Worm (Caenorhabditis elegans) whole organism, L4 larva: ENCODE results near the gene sru-8.

ENCODE experiments used
- D1046.2 ChIP-seq: fragments of 200-800 bp; sonication (Bioruptor generic); IDR thresholded peaks from 2 replicates; pipeline ENCODE4 v1.3.6; 2022; ENCODE audit warnings: missing genetic modification characterization, missing compliant biosample characterization
- F26F4.8 ChIP-seq: fragments of 200-800 bp; sonication (Bioruptor generic); conservative IDR thresholded peaks from 2 replicates; pipeline ENCODE4 v1.3.6; 2022; ENCODE audit warnings: missing genetic modification characterization, missing compliant biosample characterization
- F37D6.2 ChIP-seq: sonication (generic microtip); optimal IDR thresholded peaks from 2 replicates; lab custom pipeline; 2016; ENCODE audit warnings: mild to moderate bottlenecking, missing genetic modification characterization, missing compliant biosample characterization
- F44E2.7 ChIP-seq: fragments of 200-800 bp; sonication (Bioruptor generic); IDR thresholded peaks from 2 replicates; pipeline ENCODE4 v2.1.2; 2022; ENCODE audit warnings: missing genetic modification characterization, missing compliant biosample characterization
- T20F7.1 ChIP-seq: fragments of 200-800 bp; sonication (Bioruptor generic); optimal IDR thresholded peaks from 2 replicates; lab custom pipeline; 2018; ENCODE audit warnings: mild to moderate bottlenecking, missing genetic modification characterization, missing compliant biosample characterization
- ZK337.2 ChIP-seq: fragments of 200-800 bp; sonication (Bioruptor generic); IDR thresholded peaks from 2 replicates; pipeline ENCODE4 v1.3.6; 2022; ENCODE audit warnings: missing genetic modification reagents, missing genetic modification characterization, missing compliant biosample characterization
- aha-1 ChIP-seq: fragments of 150-350 bp; peaks from one replicate; lab custom pipeline; 2014; ENCODE audit warnings: missing biosample characterization, missing genetic modification characterization
- ama-1 ChIP-seq: fragments of 150-350 bp; optimal IDR thresholded peaks from 2 replicates; lab custom pipeline; 2014; ENCODE audit warnings: inconsistent platforms, mixed read lengths
- arid-1 ChIP-seq: fragments of 200-800 bp; sonication (Bioruptor generic); conservative IDR thresholded peaks from 2 replicates; pipeline ENCODE4 v1.3.6; 2022; ENCODE audit warnings: missing genetic modification reagents, missing genetic modification characterization, missing compliant biosample characterization
- ceh-44 ChIP-seq: fragments of 200-800 bp; sonication (Bioruptor generic); IDR thresholded peaks from 2 replicates; pipeline ENCODE4 v1.3.6; 2022; ENCODE audit warnings: missing genetic modification reagents, missing genetic modification characterization, missing compliant biosample characterization
- ceh-82 ChIP-seq: sonication (generic microtip); optimal IDR thresholded peaks from 2 replicates; lab custom pipeline; 2017; ENCODE audit warnings: missing biosample characterization, missing genetic modification characterization
- ces-1 ChIP-seq: fragments of 150-350 bp; sonication (generic microtip); optimal IDR thresholded peaks from 4 replicates; lab custom pipeline; 2014; ENCODE audit warnings: missing biosample characterization, missing genetic modification reagents, missing genetic modification characterization
- cey-2 ChIP-seq: sonication (generic microtip); optimal IDR thresholded peaks from 3 replicates; lab custom pipeline; 2017; ENCODE audit warnings: missing genetic modification characterization, mild to moderate bottlenecking, missing compliant biosample characterization, antibody characterized with exemption, borderline replicate concordance; ENCODE audit not compliant: insufficient read depth
- daf-16 ChIP-seq, 3 experiments: sonication (generic microtip); optimal IDR thresholded peaks; 2 replicates each; lab custom pipeline; 2016 to 2017; ENCODE audit warnings: missing genetic modification characterization in 3 of 3, missing genetic modification reagents in 3 of 3, mild to moderate bottlenecking in 2 of 3, missing compliant biosample characterization in 2 of 3, missing biosample characterization in 1 of 3, moderate library complexity in 1 of 3
- dmd-6 ChIP-seq: fragments of 200-800 bp; sonication (Bioruptor generic); IDR thresholded peaks from 2 replicates; pipeline ENCODE4 v1.3.6; 2022; ENCODE audit warnings: missing genetic modification reagents, missing genetic modification characterization, missing compliant biosample characterization
- dpl-1 ChIP-seq: fragments of 150-350 bp; optimal IDR thresholded peaks from 2 replicates; lab custom pipeline; 2014; ENCODE audit warnings: missing biosample characterization, missing genetic modification reagents, missing genetic modification characterization
- dve-1 ChIP-seq: sonication (generic microtip); optimal IDR thresholded peaks from 2 replicates; lab custom pipeline; 2017; ENCODE audit warnings: antibody characterized with exemption, mild to moderate bottlenecking, missing genetic modification characterization, missing compliant biosample characterization; ENCODE audit not compliant: insufficient read depth
- egl-43 ChIP-seq: fragments of 200-800 bp; sonication (Bioruptor generic); IDR thresholded peaks from 2 replicates; pipeline ENCODE4 v1.3.6; 2022; ENCODE audit warnings: missing genetic modification reagents, missing genetic modification characterization, missing compliant biosample characterization
- hif-1 ChIP-seq, 2 experiments: sonication (generic microtip); optimal IDR thresholded peaks; 2 replicates each; lab custom pipeline; 2016 to 2017; ENCODE audit warnings: missing compliant biosample characterization in 2 of 2, missing genetic modification characterization in 2 of 2, missing genetic modification reagents in 2 of 2, missing genotype in 2 of 2, mild to moderate bottlenecking in 1 of 2
- hlh-11 ChIP-seq: fragments of 200-800 bp; sonication (Bioruptor generic); optimal IDR thresholded peaks from 2 replicates; lab custom pipeline; 2018; ENCODE audit warnings: mild to moderate bottlenecking, missing genetic modification characterization, missing compliant biosample characterization
- hlh-30 ChIP-seq: sonication (generic microtip); optimal IDR thresholded peaks from 2 replicates; lab custom pipeline; 2017; ENCODE audit warnings: antibody characterized with exemption, mild to moderate bottlenecking, missing genetic modification characterization, missing compliant biosample characterization; ENCODE audit not compliant: insufficient read depth
- lin-13 ChIP-seq: fragments of 150-350 bp; optimal IDR thresholded peaks from 2 replicates; lab custom pipeline; 2014; ENCODE audit warnings: missing biosample characterization, missing genetic modification reagents, missing genetic modification characterization
- lin-15B ChIP-seq: fragments of 150-350 bp; sonication (generic microtip); optimal IDR thresholded peaks from 3 replicates; lab custom pipeline; 2014; ENCODE audit warnings: missing biosample characterization, missing genetic modification characterization
- lin-38 ChIP-seq: fragments of 200-800 bp; sonication (Bioruptor generic); IDR thresholded peaks from 2 replicates; pipeline ENCODE4 v1.3.6; 2022; ENCODE audit warnings: missing genetic modification reagents, missing genetic modification characterization, missing compliant biosample characterization
- lir-3 ChIP-seq: sonication (generic microtip); optimal IDR thresholded peaks from 2 replicates; lab custom pipeline; 2016; ENCODE audit warnings: mild to moderate bottlenecking, missing genetic modification characterization, missing compliant biosample characterization
- madf-5 ChIP-seq, 2 experiments: fragments of 200-800 bp; sonication (Bioruptor generic); IDR thresholded peaks; 2 replicates each; pipeline ENCODE4 v1.3.6; 2022; ENCODE audit warnings: missing compliant biosample characterization in 2 of 2, missing genetic modification characterization in 2 of 2
- madf-9 ChIP-seq: fragments of 200-800 bp; sonication (Bioruptor generic); conservative IDR thresholded peaks from 2 replicates; pipeline ENCODE4 v1.3.6; 2022; ENCODE audit warnings: missing genetic modification reagents, missing genetic modification characterization, missing compliant biosample characterization
- mdt-29 ChIP-seq: fragments of 200-800 bp; sonication (Bioruptor generic); IDR thresholded peaks from 2 replicates; pipeline ENCODE4 v1.3.6; 2022; ENCODE audit warnings: missing genetic modification reagents, missing genetic modification characterization, missing compliant biosample characterization
- mep-1 ChIP-seq: fragments of 150-350 bp; sonication (generic microtip); optimal IDR thresholded peaks from 3 replicates; lab custom pipeline; 2014; ENCODE audit warnings: missing biosample characterization, missing genetic modification characterization
- mxl-2 ChIP-seq: fragments of 200-800 bp; sonication (Bioruptor generic); conservative IDR thresholded peaks from 2 replicates; pipeline ENCODE4 v1.3.6; 2022; ENCODE audit warnings: missing genetic modification reagents, missing genetic modification characterization, missing compliant biosample characterization
- nhr-25 ChIP-seq: sonication (generic microtip); optimal IDR thresholded peaks from 2 replicates; lab custom pipeline; 2017; ENCODE audit warnings: missing genetic modification characterization, mild to moderate bottlenecking, missing compliant biosample characterization, antibody characterized with exemption, moderate library complexity, borderline replicate concordance; ENCODE audit not compliant: insufficient read depth
- nhr-28 ChIP-seq: fragments of 150-350 bp; optimal IDR thresholded peaks from 2 replicates; lab custom pipeline; 2014; ENCODE audit warnings: missing biosample characterization, missing genetic modification characterization
- nhr-42 ChIP-seq: fragments of 200-800 bp; sonication (Bioruptor generic); IDR thresholded peaks from 2 replicates; pipeline ENCODE4 v1.3.6; 2022; ENCODE audit warnings: missing genetic modification characterization, missing compliant biosample characterization
- nhr-6 ChIP-seq: fragments of 150-350 bp; optimal IDR thresholded peaks from 2 replicates; lab custom pipeline; 2014; ENCODE audit warnings: missing biosample characterization, missing genetic modification characterization
- nhr-77 ChIP-seq: fragments of 150-350 bp; optimal IDR thresholded peaks from 2 replicates; lab custom pipeline; 2014; ENCODE audit warnings: missing biosample characterization, missing genetic modification characterization
- php-3 ChIP-seq: fragments of 200-800 bp; sonication (Bioruptor generic); IDR thresholded peaks from 2 replicates; pipeline ENCODE4 v1.3.6; 2022; ENCODE audit warnings: missing genetic modification reagents, missing genetic modification characterization, missing compliant biosample characterization
- pqm-1 ChIP-seq: sonication (generic microtip); optimal IDR thresholded peaks from 2 replicates; lab custom pipeline; 2017; ENCODE audit warnings: missing biosample characterization, missing genetic modification characterization
- skn-1 ChIP-seq: fragments of 150-350 bp; optimal IDR thresholded peaks from 2 replicates; lab custom pipeline; 2014; ENCODE audit warnings: missing biosample characterization, missing genetic modification characterization
- snpc-1.2 ChIP-seq: fragments of 200-800 bp; sonication (Bioruptor generic); IDR thresholded peaks from 2 replicates; pipeline ENCODE4 v1.3.6; 2022; ENCODE audit warnings: missing genetic modification reagents, missing genetic modification characterization, missing compliant biosample characterization
- unc-62 ChIP-seq, 3 experiments: fragments of 150-350 bp in 1 of 3; sonication (generic microtip); optimal IDR thresholded peaks in 2 of 3; peaks in 1 of 3; 1 replicate in 1 of 3; 2 replicates in 2 of 3; lab custom pipeline; 2014 to 2017; ENCODE audit warnings: missing biosample characterization in 3 of 3, missing genetic modification characterization in 3 of 3, missing genetic modification reagents in 3 of 3, missing genotype in 1 of 3
- zfp-3 ChIP-seq: fragments of 200-800 bp; sonication (Bioruptor generic); conservative IDR thresholded peaks from 2 replicates; pipeline ENCODE4 v1.3.6; 2022; ENCODE audit warnings: missing genetic modification reagents, missing genetic modification characterization, missing compliant biosample characterization
- ztf-11 ChIP-seq: fragments of 150-350 bp; optimal IDR thresholded peaks from 2 replicates; lab custom pipeline; 2014; ENCODE audit warnings: missing biosample characterization, missing genetic modification characterization

Gene sru-8

DNA sequence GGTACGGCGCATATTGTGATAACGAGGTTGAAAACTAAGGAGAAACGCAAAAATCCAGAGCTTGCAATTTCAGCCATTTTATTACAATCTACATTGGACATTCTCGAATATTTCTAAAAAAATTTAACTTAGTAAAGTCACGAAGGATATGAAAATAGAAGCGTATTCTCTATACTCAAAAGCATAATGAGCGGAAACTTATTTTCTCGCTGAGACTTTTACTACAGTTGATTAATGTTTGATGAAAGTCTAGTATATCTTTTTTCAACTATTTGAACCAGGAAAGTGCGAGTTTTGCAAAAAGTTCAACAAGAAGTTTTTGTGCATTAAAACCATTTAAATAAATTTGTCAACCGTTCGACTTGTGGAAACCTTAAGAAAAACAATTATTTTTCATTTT lies 27.7 kb downstream of the sru-8 start, which contains the start of gene srab-18:
Gene srab-18, minus strand, starts transcription at position 101 of the 400 bp plus-strand sequence.
- TF ChIP-seq snpc-1.2 (GFP tag; lab: Robert Waterston, UW) (no peak), aha-1 (tag; lab: Kevin White, UChicago) (peak; percentile 16)

ce11 chrV:9879404-9879803 lies 35.7 kb downstream of the sru-8 start, which contains the start of gene srab-26:
TSS of gene srab-26 (minus strand) at chrV:9879504.
- no peak for TF ChIP-seq mdt-29
- no peak for TF ChIP-seq nhr-42 (GFP tag; lab: Robert Waterston, UW)
- no peak for TF ChIP-seq nhr-25 (tag; lab: Kevin White, UChicago)
- TF ChIP-seq ces-1, result no peak
- TF ChIP-seq nhr-6, result no peak
- no peak for TF ChIP-seq T20F7.1
- no peak for TF ChIP-seq F26F4.8 (GFP tag; lab: Robert Waterston, UW)
- no peak for TF ChIP-seq ZK337.2 (GFP tag; lab: Robert Waterston, UW)
- no peak for TF ChIP-seq ceh-44 (GFP tag; lab: Robert Waterston, UW)
- TF ChIP-seq F37D6.2 (tag; lab: Kevin White, UChicago), result no peak

- TF ChIP-seq ztf-11 (tag; lab: Kevin White, UChicago), result no peak
- TF ChIP-seq egl-43 (GFP tag; lab: Robert Waterston, UW), result no peak
- TF ChIP-seq nhr-6, result no peak
- TF ChIP-seq F37D6.2 (tag; lab: Kevin White, UChicago), result no peak
- TF ChIP-seq dpl-1 (GFP tag; lab: Kevin White, UChicago), result no peak
- no peak for TF ChIP-seq zfp-3 (GFP tag; lab: Robert Waterston, UW)
- no peak for TF ChIP-seq D1046.2 (GFP tag; lab: Robert Waterston, UW)
- no peak for TF ChIP-seq lir-3 (tag; lab: Kevin White, UChicago)
- no peak for TF ChIP-seq mxl-2 (GFP tag; lab: Robert Waterston, UW)
- TF ChIP-seq ama-1, result no peak
- TF ChIP-seq pqm-1 (tag; lab: Kevin White, UChicago), result no peak
- no peak for TF ChIP-seq arid-1 (GFP tag; lab: Robert Waterston, UW)
- no peak for TF ChIP-seq madf-5 (GFP tag; IDR thresholded peaks at IDR 0.05; lab: Robert Waterston, UW)
- TF ChIP-seq mep-1 (tag; lab: Kevin White, UChicago), result no peak
- no peak for TF ChIP-seq ZK337.2 (GFP tag; lab: Robert Waterston, UW)
- TF ChIP-seq ceh-82 (tag; lab: Kevin White, UChicago), result no peak
- no peak for TF ChIP-seq madf-9
- no peak for TF ChIP-seq lin-38 (GFP tag; lab: Robert Waterston, UW)
- no peak for TF ChIP-seq lin-13
These were observed 36.2 kb downstream of the sru-8 start, which contains the start of gene sdz-31 for ce11 chrV:9879867-9880266. TSS of gene sdz-31 (plus strand) at chrV:9880167.

ce11 chrV:9885918-9886488 lies 42.3 kb downstream of the sru-8 start, which contains the start of gene clp-9:
TSS of gene clp-9 (minus strand) at chrV:9885968.
- TF ChIP-seq F44E2.7 (no peak), skn-1 (tag; lab: Kevin White, UChicago) (no peak), unc-62 (GFP tag; optimal IDR thresholded peaks at IDR 0.05 in 1 of 2; lab: Kevin White, UChicago) (peak in 1 of 2 experiments; percentile 92), unc-62 (tag; optimal IDR thresholded peaks at IDR 0.05; lab: Kevin White, UChicago) (no peak), cey-2 (no peak)

DNA sequence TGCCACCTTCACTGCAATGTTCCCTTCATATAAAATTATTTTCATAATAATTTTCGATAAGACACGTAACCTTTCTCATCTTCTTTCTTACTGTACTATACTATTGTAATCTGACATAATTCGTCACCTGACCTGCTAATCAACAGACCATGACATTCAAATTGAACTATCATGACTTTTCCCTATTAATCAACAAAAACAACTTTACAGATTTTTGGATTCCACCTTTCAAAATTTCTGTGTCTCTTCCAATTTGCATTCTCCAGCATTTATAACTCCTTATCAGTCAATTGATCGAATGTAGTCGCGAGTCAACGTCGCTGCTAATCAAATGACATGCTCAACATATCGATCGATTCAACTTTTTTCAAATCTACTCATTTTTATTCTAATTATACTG lies 46.0 kb downstream of the sru-8 start, which contains the start of gene fshr-1:
Gene fshr-1, plus strand, starts transcription at position 209 of the 400 bp plus-strand sequence.
- peak in 1 of 2 experiments; percentile 30 for TF ChIP-seq hif-1 (tag; optimal IDR thresholded peaks at IDR 0.05; lab: Kevin White, UChicago)
- 0 out of 2 replicates have a peak, but pooled peaks have one; percentile 37 for TF ChIP-seq php-3 (GFP tag; lab: Robert Waterston, UW)
- peak; percentile 53 for TF ChIP-seq nhr-28 (tag; lab: Kevin White, UChicago)
- TF ChIP-seq nhr-77, result peak; percentile 21
- peak; percentile 27 for TF ChIP-seq dmd-6 (GFP tag; lab: Robert Waterston, UW)
- no peak for TF ChIP-seq ceh-82 (tag; lab: Kevin White, UChicago)
- TF ChIP-seq madf-9, result no peak
- peak; percentile 54 for TF ChIP-seq hlh-30
- peak; percentile 35 for TF ChIP-seq pqm-1 (tag; lab: Kevin White, UChicago)
- TF ChIP-seq aha-1 (tag; lab: Kevin White, UChicago), result peak; percentile 27
- peak; percentile 67 for TF ChIP-seq hlh-11 (tag; lab: Kevin White, UChicago)
- TF ChIP-seq daf-16 (GFP tag; optimal IDR thresholded peaks at IDR 0.05; lab: Kevin White, UChicago), result no peak
- peak; percentile 98 for TF ChIP-seq daf-16 (tag; optimal IDR thresholded peaks at IDR 0.05; lab: Kevin White, UChicago)
- no peak for TF ChIP-seq ztf-11 (tag; lab: Kevin White, UChicago)
- peak; percentile 76 for TF ChIP-seq dve-1 (tag; lab: Kevin White, UChicago)
- no peak for TF ChIP-seq lin-15B (tag; lab: Kevin White, UChicago)
